Worm (Caenorhabditis elegans) whole organism, young adult: ENCODE data around the gene oac-22.
A peak's percentile ranks its signal among the peaks of the same experiment; 100 is the strongest.

ENCODE experiments used
- B0019.2 ChIP-seq: fragments of 200-800 bp; sonication (Bioruptor generic); conservative IDR thresholded peaks from 2 replicates; pipeline ENCODE4 v1.3.6; 2022; ENCODE audit warnings: missing genetic modification reagents, missing genetic modification characterization, missing compliant biosample characterization
- B0336.3 ChIP-seq: fragments of 200-800 bp; sonication (Bioruptor generic); IDR thresholded peaks from 2 replicates; pipeline ENCODE4 v1.3.6; 2022; ENCODE audit warnings: missing genetic modification characterization, missing compliant biosample characterization
- F57C9.4 ChIP-seq: sonication (generic microtip); optimal IDR thresholded peaks from 2 replicates; lab custom pipeline; 2017; ENCODE audit warnings: mild to moderate bottlenecking, missing genetic modification characterization, missing compliant biosample characterization
- K11D2.4 ChIP-seq: fragments of 200-800 bp; sonication (Bioruptor generic); IDR thresholded peaks from 2 replicates; pipeline ENCODE4 v1.3.6; 2022; ENCODE audit warnings: missing genetic modification reagents, missing genetic modification characterization, missing compliant biosample characterization
- K12H6.12 ChIP-seq: fragments of 200-800 bp; sonication (Bioruptor generic); optimal IDR thresholded peaks from 2 replicates; lab custom pipeline; 2018; ENCODE audit warnings: mild to moderate bottlenecking, missing genetic modification characterization, missing compliant biosample characterization
- Y53G8AR.9 ChIP-seq: fragments of 200-800 bp; sonication (Bioruptor generic); conservative IDR thresholded peaks from 2 replicates; pipeline ENCODE4 v1.3.6; 2022; ENCODE audit warnings: missing genetic modification reagents, missing genetic modification characterization, missing compliant biosample characterization
- ama-1 ChIP-seq, 3 experiments: fragments of 150-350 bp in 1 of 3; sonication (generic microtip) in 2 of 3; optimal IDR thresholded peaks; 2 replicates each; lab custom pipeline; 2014 to 2018; ENCODE audit warnings: missing biosample characterization in 2 of 3, missing genetic modification characterization in 2 of 3, missing genetic modification reagents in 2 of 3
- attf-5 ChIP-seq: fragments of 200-800 bp; sonication (Bioruptor generic); optimal IDR thresholded peaks from 2 replicates; lab custom pipeline; 2018; ENCODE audit warnings: mild to moderate bottlenecking, missing genetic modification characterization, missing compliant biosample characterization
- cebp-1 ChIP-seq, 2 experiments: fragments of 200-800 bp in 1 of 2; sonication (Bioruptor generic) in 1 of 2; sonication (generic microtip) in 1 of 2; IDR thresholded peaks in 1 of 2; optimal IDR thresholded peaks in 1 of 2; 2 replicates each; pipeline versions ENCODE4 v1.3.6 to Lab custom; 2017 to 2022; ENCODE audit warnings: missing compliant biosample characterization in 2 of 2, missing genetic modification characterization in 2 of 2, mild to moderate bottlenecking in 1 of 2, missing genetic modification reagents in 1 of 2, moderate library complexity in 1 of 2
- ceh-27 ChIP-seq: fragments of 200-800 bp; sonication (Bioruptor generic); optimal IDR thresholded peaks from 2 replicates; lab custom pipeline; 2018; ENCODE audit warnings: mild to moderate bottlenecking, missing genetic modification characterization, moderate library complexity, missing compliant biosample characterization
- dox-1 ChIP-seq: fragments of 200-800 bp; sonication (Bioruptor generic); IDR thresholded peaks from 2 replicates; pipeline ENCODE4 v1.3.6; 2022; ENCODE audit warnings: missing genetic modification reagents, missing genetic modification characterization, missing compliant biosample characterization
- dpff-1 ChIP-seq: sonication (generic microtip); optimal IDR thresholded peaks from 2 replicates; lab custom pipeline; 2017; ENCODE audit warnings: mild to moderate bottlenecking, missing genetic modification characterization, missing compliant biosample characterization
- egrh-3 ChIP-seq: fragments of 200-800 bp; sonication (Bioruptor generic); IDR thresholded peaks from 2 replicates; pipeline ENCODE4 v1.3.6; 2022; ENCODE audit warnings: missing genetic modification reagents, missing genetic modification characterization, missing compliant biosample characterization
- hmg-1.2 ChIP-seq: fragments of 200-800 bp; sonication (Bioruptor generic); IDR thresholded peaks from 2 replicates; pipeline ENCODE4 v1.3.6; 2022; ENCODE audit warnings: missing genetic modification reagents, missing genetic modification characterization, missing compliant biosample characterization
- hmg-20 ChIP-seq: fragments of 200-800 bp; sonication (Bioruptor generic); IDR thresholded peaks from 2 replicates; pipeline ENCODE4 v1.3.6; 2022; ENCODE audit warnings: missing genetic modification reagents, missing genetic modification characterization, missing compliant biosample characterization
- lin-35 ChIP-seq, 3 experiments: fragments of 150-350 bp in 2 of 3; sonication (generic microtip) in 1 of 3; optimal IDR thresholded peaks; 2 replicates each; lab custom pipeline; 2014 to 2018; ENCODE audit warnings: missing biosample characterization in 3 of 3, missing genetic modification characterization in 3 of 3, missing genetic modification reagents in 3 of 3
- lin-40 ChIP-seq: sonication (generic microtip); optimal IDR thresholded peaks from 2 replicates; lab custom pipeline; 2016; ENCODE audit warnings: missing genetic modification characterization, mild to moderate bottlenecking, missing compliant biosample characterization, missing genotype, missing genetic modification reagents
- madf-3 ChIP-seq: fragments of 200-800 bp; sonication (Bioruptor generic); IDR thresholded peaks from 2 replicates; pipeline ENCODE4 v1.3.6; 2022; ENCODE audit warnings: missing genetic modification reagents, missing genetic modification characterization, missing compliant biosample characterization
- madf-8 ChIP-seq: fragments of 200-800 bp; sonication (Bioruptor generic); conservative IDR thresholded peaks from 2 replicates; pipeline ENCODE4 v1.3.6; 2022; ENCODE audit warnings: missing genetic modification reagents, missing genetic modification characterization, missing compliant biosample characterization
- mcd-1 ChIP-seq: fragments of 200-800 bp; sonication (Bioruptor generic); IDR thresholded peaks from 2 replicates; pipeline ENCODE4 v1.3.6; 2022; ENCODE audit warnings: missing genetic modification reagents, missing genetic modification characterization, missing compliant biosample characterization
- nfyb-1 ChIP-seq: fragments of 200-800 bp; sonication (Bioruptor generic); IDR thresholded peaks from 2 replicates; pipeline ENCODE4 v1.3.6; 2022; ENCODE audit warnings: missing genetic modification reagents, missing genetic modification characterization, missing compliant biosample characterization
- nhr-27 ChIP-seq: fragments of 200-800 bp; sonication (Bioruptor generic); optimal IDR thresholded peaks from 2 replicates; lab custom pipeline; 2018; ENCODE audit warnings: mild to moderate bottlenecking, missing genetic modification characterization, moderate library complexity, missing compliant biosample characterization
- nhr-80 ChIP-seq: sonication (generic microtip); optimal IDR thresholded peaks from 2 replicates; lab custom pipeline; 2016; ENCODE audit warnings: missing genetic modification characterization, missing compliant biosample characterization
- sea-2 ChIP-seq: fragments of 200-800 bp; sonication (Bioruptor generic); IDR thresholded peaks from 2 replicates; pipeline ENCODE4 v1.3.6; 2022; ENCODE audit warnings: missing genetic modification characterization, missing compliant biosample characterization
- snpc-1.3 ChIP-seq: sonication (generic microtip); optimal IDR thresholded peaks from 2 replicates; lab custom pipeline; 2017; ENCODE audit warnings: missing genetic modification characterization, mild to moderate bottlenecking, missing compliant biosample characterization, antibody characterized with exemption, moderate library complexity, missing genotype, missing genetic modification reagents; ENCODE audit not compliant: insufficient read depth
- snpc-3.4 ChIP-seq: sonication (generic microtip); optimal IDR thresholded peaks from 2 replicates; lab custom pipeline; 2017; ENCODE audit warnings: missing genetic modification characterization, mild to moderate bottlenecking, missing compliant biosample characterization, antibody characterized with exemption, moderate library complexity, missing genotype, missing genetic modification reagents
- sptf-2 ChIP-seq: fragments of 200-800 bp; sonication (Bioruptor generic); optimal IDR thresholded peaks from 2 replicates; lab custom pipeline; 2018; ENCODE audit warnings: mild to moderate bottlenecking, missing genetic modification characterization, missing compliant biosample characterization
- tbp1 ChIP-seq: fragments of 200-800 bp; sonication (Bioruptor generic); optimal IDR thresholded peaks from 2 replicates; lab custom pipeline; 2018; ENCODE audit warnings: mild to moderate bottlenecking, missing genetic modification characterization, missing compliant biosample characterization
- zfh-2 ChIP-seq: fragments of 200-800 bp; sonication (Bioruptor generic); conservative IDR thresholded peaks from 2 replicates; pipeline ENCODE4 v1.3.6; 2022; ENCODE audit warnings: missing genetic modification reagents, missing genetic modification characterization, missing compliant biosample characterization
- ztf-25 ChIP-seq: fragments of 200-800 bp; sonication (Bioruptor generic); IDR thresholded peaks from 2 replicates; pipeline ENCODE4 v1.3.6; 2022; ENCODE audit warnings: missing genetic modification reagents, missing genetic modification characterization, missing compliant biosample characterization

The oac-22 gene

ce11 chrIV:3874417-3874816 lies 11.1 kb upstream of the oac-22 start:
- TF ChIP-seq snpc-1.3 (tag; lab: Kevin White, UChicago) (no peak), K12H6.12 (tag; lab: Kevin White, UChicago) (peak; percentile 34), ama-1 (optimal IDR thresholded peaks at IDR 0.05; lab: Kevin White, UChicago) (peak; percentile 58), ama-1 (GFP tag; optimal IDR thresholded peaks at IDR 0.05; lab: Kevin White, UChicago) (no peak), B0019.2 (no peak), tbp1 (GFP tag; lab: Kevin White, UChicago) (peak; percentile 32), dox-1 (GFP tag; lab: Robert Waterston, UW) (peak; percentile 46; the same call in 1 of the 2 replicates), B0336.3 (no peak), snpc-3.4 (tag; lab: Kevin White, UChicago) (no peak), attf-5 (GFP tag; lab: Kevin White, UChicago) (peak; percentile 29), ceh-27 (GFP tag; lab: Kevin White, UChicago) (peak; percentile 24), zfh-2 (GFP tag; lab: Robert Waterston, UW) (0 out of 2 replicates have a peak, but pooled peaks have one; percentile 21), mcd-1 (peak; percentile 30; the same call in 1 of the 2 replicates), lin-40 (peak; percentile 42), cebp-1 (GFP tag; IDR thresholded peaks at IDR 0.05; lab: Robert Waterston, UW) (peak; percentile 61; the same call in 1 of the 2 replicates), cebp-1 (tag; optimal IDR thresholded peaks at IDR 0.05; lab: Kevin White, UChicago) (peak; percentile 92), K11D2.4 (0 out of 2 replicates have a peak, but pooled peaks have one; percentile 41), nhr-80 (tag; lab: Kevin White, UChicago) (peak; percentile 40), sptf-2 (no peak), madf-3 (no peak)

- TF ChIP-seq nhr-27 (tag; lab: Kevin White, UChicago) (no peak), dpff-1 (no peak), nfyb-1 (GFP tag; lab: Robert Waterston, UW) (peak; percentile 34; the same call in 1 of the 2 replicates), hmg-1.2 (peak; percentile 39; the same call in 1 of the 2 replicates), hmg-20 (GFP tag; lab: Robert Waterston, UW) (no peak), dox-1 (GFP tag; lab: Robert Waterston, UW) (peak; percentile 49), zfh-2 (GFP tag; lab: Robert Waterston, UW) (peak; percentile 89), Y53G8AR.9 (GFP tag; lab: Robert Waterston, UW) (0 out of 2 replicates have a peak, but pooled peaks have one; percentile 19), attf-5 (GFP tag; lab: Kevin White, UChicago) (peak; percentile 5), lin-35 (GFP tag; optimal IDR thresholded peaks at IDR 0.05; lab: Kevin White, UChicago) (peak in 1 of 3 experiments; percentile 37), madf-8 (GFP tag; lab: Robert Waterston, UW) (no peak), ztf-25 (GFP tag; lab: Robert Waterston, UW) (no peak), egrh-3 (GFP tag; lab: Robert Waterston, UW) (peak; percentile 24; the same call in 1 of the 2 replicates), nhr-80 (tag; lab: Kevin White, UChicago) (peak; percentile 39), cebp-1 (GFP tag; IDR thresholded peaks at IDR 0.05; lab: Robert Waterston, UW) (peak; percentile 84), cebp-1 (tag; optimal IDR thresholded peaks at IDR 0.05; lab: Kevin White, UChicago) (peak; percentile 92)
Measured at ce11 chrIV:3875260-3875659, 10.2 kb upstream of the oac-22 start.

- TF ChIP-seq sea-2 (GFP tag; lab: Robert Waterston, UW) (no peak), F57C9.4 (no peak), cebp-1 (GFP tag; IDR thresholded peaks at IDR 0.05; lab: Robert Waterston, UW) (no peak), cebp-1 (tag; optimal IDR thresholded peaks at IDR 0.05; lab: Kevin White, UChicago) (no peak)
Measured at ce11 chrIV:3876955-3877354, 8.5 kb upstream of the oac-22 start.

ce11 chrIV:3878283-3878938 lies 7.1 kb upstream of the oac-22 start, which contains the start of gene F37C4.6:
F37C4.6 (minus strand) TSS chrIV:3878333.
- TF ChIP-seq nhr-80 (tag; lab: Kevin White, UChicago) (peak; percentile 76), dpff-1 (no peak)
